Worm (Caenorhabditis elegans): ENCODE measurements around the gene F09E5.3.

The F09E5.3 gene

ce11 chrII:5342412-5342811, 31.4 kb upstream of the F09E5.3 start:
- no peak for TF ChIP-seq elt-3 (tag; optimal IDR thresholded peaks at IDR 0.05)
- TF ChIP-seq lin-14 (GFP tag; optimal IDR thresholded peaks at IDR 0.05) = peak; percentile 4
- peak; percentile 5 for TF ChIP-seq rnt-1 (tag; optimal IDR thresholded peaks at IDR 0.05)
- TF ChIP-seq pag-3 (tag; optimal IDR thresholded peaks at IDR 0.05; ENCODE audit: borderline replicate concordance, insufficient read depth) = no peak
- no peak for TF ChIP-seq ceh-90 (tag; optimal IDR thresholded peaks at IDR 0.05)
- no peak for TF ChIP-seq unc-98 (GFP tag; IDR thresholded peaks at IDR 0.05)
- peak in 1 of 2 experiments; percentile 13 for TF ChIP-seq lin-35 (GFP tag; optimal IDR thresholded peaks at IDR 0.05)
- TF ChIP-seq nhr-71 (tag; optimal IDR thresholded peaks at IDR 0.05) = peak; percentile 5
- no peak for TF ChIP-seq ceh-8 (GFP tag; optimal IDR thresholded peaks at IDR 0.05)
- no peak for TF ChIP-seq Y116A8C.19 (tag; optimal IDR thresholded peaks at IDR 0.05; ENCODE audit: borderline replicate concordance)
- TF ChIP-seq ztf-11 (tag; optimal IDR thresholded peaks at IDR 0.05) = no peak

DNA sequence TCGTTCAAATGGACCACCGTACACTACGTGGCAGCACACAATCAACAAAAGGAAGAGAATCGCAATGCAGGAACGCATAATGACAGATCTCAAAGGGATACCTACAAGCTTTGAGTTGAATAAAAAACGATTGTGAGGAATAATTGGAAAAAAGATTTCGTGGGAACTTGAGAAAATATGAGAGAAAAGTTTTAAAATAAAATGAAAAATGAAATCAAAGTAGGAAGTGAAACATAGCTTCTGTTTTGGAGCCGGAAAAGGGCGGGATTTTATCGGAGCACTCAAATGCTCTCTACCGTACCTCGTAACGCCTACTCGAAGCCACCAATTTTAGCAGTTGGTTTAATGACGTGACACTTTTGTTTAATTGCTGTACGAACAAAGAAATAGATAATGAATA, 29.0 kb upstream of the F09E5.3 start, which contains the start of gene F09E5.14:
F09E5.14 (minus strand) TSS at position 101 of the 400 bp plus-strand sequence.
- no peak for TF ChIP-seq snu-23 (GFP tag; optimal IDR thresholded peaks at IDR 0.05)
- no peak for TF ChIP-seq lin-14 (GFP tag; optimal IDR thresholded peaks at IDR 0.05)
- no peak for TF ChIP-seq ces-1 (GFP tag; optimal IDR thresholded peaks at IDR 0.05)

ce11 chrII:5346350-5346749, 27.4 kb upstream of the F09E5.3 start:
- TF ChIP-seq ceh-82 (tag; optimal IDR thresholded peaks at IDR 0.05) (peak; percentile 1 to 52 (median 50)), elt-2 (tag; optimal IDR thresholded peaks at IDR 0.05) (peak; percentile 12), fkh-8 (tag; optimal IDR thresholded peaks at IDR 0.05) (peak; percentile 30), egl-13 (tag; optimal IDR thresholded peaks at IDR 0.05) (peak; percentile 9), swsn-7 (tag; optimal IDR thresholded peaks at IDR 0.05) (peak; percentile 74), mep-1 (tag; optimal IDR thresholded peaks at IDR 0.05) (peak; percentile 55), nhr-19 (GFP tag; conservative IDR thresholded peaks at IDR 0.05) (peak; percentile 97), jun-1 (tag; optimal IDR thresholded peaks at IDR 0.05) (peak; percentile 42), vab-15 (tag; optimal IDR thresholded peaks at IDR 0.05) (peak; percentile 76), lsy-2 (tag; optimal IDR thresholded peaks at IDR 0.05) (peak; percentile 64 to 88), nhr-20 (tag; optimal IDR thresholded peaks at IDR 0.05) (peak; percentile 73), lin-14 (GFP tag; optimal IDR thresholded peaks at IDR 0.05) (peak; percentile 75), rnt-1 (tag; optimal IDR thresholded peaks at IDR 0.05) (peak; percentile 86), mab-9 (GFP tag; IDR thresholded peaks at IDR 0.05) (peak; percentile 89), lin-13 (GFP tag; optimal IDR thresholded peaks at IDR 0.05) (peak; percentile 70), snu-23 (GFP tag; optimal IDR thresholded peaks at IDR 0.05) (peak; percentile 73), xbp-1 (tag; optimal IDR thresholded peaks at IDR 0.05) (peak; percentile 65), dpl-1 (GFP tag; optimal IDR thresholded peaks at IDR 0.05) (peak; percentile 87 to 91 (median 90)), C04F5.9 (tag; optimal IDR thresholded peaks at IDR 0.05) (peak; percentile 26), skn-1 (tag; optimal IDR thresholded peaks at IDR 0.05) (peak; percentile 47), tbx-2 (tag; optimal IDR thresholded peaks at IDR 0.05) (peak; percentile 73), C16A3.4 (tag; optimal IDR thresholded peaks at IDR 0.05) (peak; percentile 70), nhr-11 (tag; optimal IDR thresholded peaks at IDR 0.05) (peak; percentile 52), nhr-71 (tag; optimal IDR thresholded peaks at IDR 0.05) (peak; percentile 84), isw-1 (GFP tag; IDR thresholded peaks at IDR 0.05) (peak; percentile 93), unc-86 (tag; optimal IDR thresholded peaks at IDR 0.05) (peak; percentile 47), ceh-88 (GFP tag; IDR thresholded peaks at IDR 0.05) (peak; percentile 92), lir-3 (tag; optimal IDR thresholded peaks at IDR 0.05; ENCODE audit: poor library complexity) (peak; percentile 52), unc-98 (GFP tag; IDR thresholded peaks at IDR 0.05) (0 out of 2 replicates have a peak, but pooled peaks have one; percentile 26), grh-1 (GFP tag; IDR thresholded peaks at IDR 0.05) (peak; percentile 96), nhr-85 (tag) (peak; percentile 84), blmp-1 (tag; optimal IDR thresholded peaks at IDR 0.05) (peak; percentile 59), dsc-1 (tag; optimal IDR thresholded peaks at IDR 0.05) (peak; percentile 51), lin-35 (GFP tag; optimal IDR thresholded peaks at IDR 0.05) (peak; percentile 89 to 98), ztf-11 (tag; optimal IDR thresholded peaks at IDR 0.05) (peak in 1 of 2 experiments; percentile 36), efl-1 (optimal IDR thresholded peaks at IDR 0.05) (peak; percentile 72 to 93), efl-1 (GFP tag; optimal IDR thresholded peaks at IDR 0.05 in 1 of 2) (peak; percentile 92 to 99), nhr-47 (tag; optimal IDR thresholded peaks at IDR 0.05) (peak; percentile 77), nhr-90 (tag; optimal IDR thresholded peaks at IDR 0.05; ENCODE audit: poor library complexity) (peak; percentile 81), lin-15B (tag; optimal IDR thresholded peaks at IDR 0.05) (peak; percentile 55), snpc-4 (tag; optimal IDR thresholded peaks at IDR 0.05) (peak; percentile 57)
